Worm (Caenorhabditis elegans) whole organism, L1 larva: Measurements from ENCODE around the gene tbx-43.

Experiments
- F16B12.6 ChIP-seq: fragments of 150-350 bp; optimal IDR thresholded peaks from 2 replicates; lab custom pipeline; 2014; ENCODE audit warnings: missing biosample characterization, missing genetic modification characterization
- blmp-1 ChIP-seq: fragments of 150-350 bp; optimal IDR thresholded peaks from 2 replicates; lab custom pipeline; 2014; ENCODE audit warnings: missing biosample characterization, missing genetic modification characterization
- elt-2 ChIP-seq: sonication (generic microtip); optimal IDR thresholded peaks from 2 replicates; lab custom pipeline; 2016; ENCODE audit warnings: missing genetic modification characterization, mild to moderate bottlenecking, inconsistent platforms, missing compliant biosample characterization, missing genetic modification reagents
- elt-3 ChIP-seq, 6 experiments: fragments of 150-350 bp in 1 of 6; sonication (generic microtip); optimal IDR thresholded peaks; 2 replicates each; lab custom pipeline; 2017 to 2018; ENCODE audit warnings: missing biosample characterization in 6 of 6, missing genetic modification characterization in 6 of 6, inconsistent platforms in 1 of 6
- fkh-10 ChIP-seq: sonication (generic microtip); optimal IDR thresholded peaks from 2 replicates; lab custom pipeline; 2017; ENCODE audit warnings: missing biosample characterization, missing genetic modification reagents, missing genetic modification characterization
- lin-35 ChIP-seq, 2 experiments: fragments of 150-350 bp; optimal IDR thresholded peaks; 2 replicates each; lab custom pipeline; 2014; ENCODE audit warnings: missing biosample characterization in 2 of 2, missing genetic modification characterization in 2 of 2, missing genetic modification reagents in 2 of 2
- lir-3 ChIP-seq: sonication (generic microtip); optimal IDR thresholded peaks from 2 replicates; lab custom pipeline; 2016; ENCODE audit warnings: mild to moderate bottlenecking, missing genetic modification characterization, moderate library complexity, missing compliant biosample characterization; ENCODE audit not compliant: poor library complexity
- mep-1 ChIP-seq: fragments of 150-350 bp; optimal IDR thresholded peaks from 2 replicates; lab custom pipeline; 2014; ENCODE audit warnings: missing biosample characterization, missing genetic modification characterization
- nhr-12 ChIP-seq: sonication (generic microtip); optimal IDR thresholded peaks from 2 replicates; lab custom pipeline; 2017; ENCODE audit warnings: missing biosample characterization, missing genetic modification characterization
- nhr-90 ChIP-seq: sonication (generic microtip); optimal IDR thresholded peaks from 2 replicates; lab custom pipeline; 2016; ENCODE audit warnings: mild to moderate bottlenecking, missing genetic modification characterization, missing compliant biosample characterization; ENCODE audit not compliant: poor library complexity
- swsn-7 ChIP-seq: sonication (generic microtip); optimal IDR thresholded peaks from 2 replicates; lab custom pipeline; 2016; ENCODE audit warnings: missing genetic modification characterization, missing compliant biosample characterization
- unc-62 ChIP-seq: fragments of 150-350 bp; optimal IDR thresholded peaks from 2 replicates; lab custom pipeline; 2014; ENCODE audit warnings: missing biosample characterization, missing genetic modification reagents, missing genetic modification characterization

ce11 chrIII:1744486-1744885 is 25.4 kb downstream of the tbx-43 start:
- TF ChIP-seq fkh-10: peak; percentile 6
- TF ChIP-seq blmp-1 (tag; lab: Kevin White, UChicago): no peak
- TF ChIP-seq nhr-12 (tag; lab: Kevin White, UChicago): no peak
- no peak for TF ChIP-seq lin-35 (GFP tag; optimal IDR thresholded peaks at IDR 0.05; lab: Kevin White, UChicago)
- no peak for TF ChIP-seq unc-62 (GFP tag; lab: Kevin White, UChicago)
- no peak for TF ChIP-seq F16B12.6
- TF ChIP-seq elt-3 (tag; optimal IDR thresholded peaks at IDR 0.05; lab: Kevin White, UChicago): no peak
- TF ChIP-seq elt-2 (tag; lab: Kevin White, UChicago): no peak
- TF ChIP-seq lir-3 (tag; lab: Kevin White, UChicago): no peak
- no peak for TF ChIP-seq mep-1
- no peak for TF ChIP-seq nhr-90 (tag; lab: Kevin White, UChicago)
- no peak for TF ChIP-seq swsn-7
